Fruit fly (Drosophila melanogaster): ENCODE results near the gene CG5888.

dm6 chr2L:16458385-16458784, 10.1 kb upstream of the CG5888 start:
- TF ChIP-seq lola (GFP tag; optimal IDR thresholded peaks at IDR 0.05), result no peak
- TF ChIP-seq foxo (GFP tag; optimal IDR thresholded peaks at IDR 0.05), result no peak
- no peak for TF ChIP-seq pan (optimal IDR thresholded peaks at IDR 0.05)
- no peak for TF ChIP-seq br (GFP tag; optimal IDR thresholded peaks at IDR 0.05)
- no peak for TF ChIP-seq dl (GFP tag; optimal IDR thresholded peaks at IDR 0.05; ENCODE audit: insufficient read depth in 1 of 2, partially characterized antibody in 2 of 2)
- TF ChIP-seq tai (GFP tag; optimal IDR thresholded peaks at IDR 0.05), result no peak
- no peak for TF ChIP-seq HLH106 (tag; optimal IDR thresholded peaks at IDR 0.05)
- TF ChIP-seq Dif (GFP tag; optimal IDR thresholded peaks at IDR 0.05; ENCODE audit: partially characterized antibody), result no peak
- no peak for TF ChIP-seq Hr78 (GFP tag; optimal IDR thresholded peaks at IDR 0.05)
- no peak for TF ChIP-seq CG32264 (GFP tag; optimal IDR thresholded peaks at IDR 0.05)
- no peak for TF ChIP-seq jim (GFP tag; optimal IDR thresholded peaks at IDR 0.05)
